Worm (Caenorhabditis elegans): ENCODE data around the gene K07E3.9.

DNA sequence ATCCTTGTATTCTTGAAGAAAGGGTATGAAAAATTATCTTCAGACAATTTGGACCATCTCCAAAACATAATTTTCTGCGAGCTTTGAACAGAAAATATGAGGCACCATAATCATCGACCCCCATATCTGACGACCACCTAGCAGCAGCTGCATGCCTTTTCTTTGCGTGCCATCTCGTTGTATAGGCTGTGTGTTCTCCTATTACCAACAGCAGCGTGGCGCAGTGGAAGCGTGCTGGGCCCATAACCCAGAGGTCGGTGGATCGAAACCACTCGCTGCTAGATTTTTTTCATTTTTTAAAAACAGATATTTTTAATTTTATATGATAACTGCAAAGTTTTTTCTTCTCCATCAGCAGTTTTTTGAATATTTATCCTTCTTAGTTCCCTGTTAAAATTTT is 47.9 kb downstream of the K07E3.9 start:
- TF ChIP-seq ama-1 (optimal IDR thresholded peaks at IDR 0.05) (no peak), hnd-1 (tag; optimal IDR thresholded peaks at IDR 0.05) (peak; percentile 46), tbx-11 (GFP tag; IDR thresholded peaks at IDR 0.05) (peak; percentile 91), scrt-1 (GFP tag; IDR thresholded peaks at IDR 0.05) (peak; percentile 97), ets-7 (tag; optimal IDR thresholded peaks at IDR 0.05) (peak; percentile 46), ceh-36 (tag; optimal IDR thresholded peaks at IDR 0.05) (peak; percentile 93), pes-1 (GFP tag; IDR thresholded peaks at IDR 0.05) (peak; percentile 98)

Data from whole organism, early embryonic.